Worm (Caenorhabditis elegans) whole organism, L2 larva: ENCODE measurements around the gene srpa-72.

Experiments used
- C34F6.9 ChIP-seq: fragments of 150-350 bp; optimal IDR thresholded peaks from 2 replicates; lab custom pipeline; 2014; ENCODE audit warnings: missing biosample characterization, missing genetic modification characterization
- F13H6.1 ChIP-seq: sonication (generic microtip); optimal IDR thresholded peaks from 2 replicates; lab custom pipeline; 2016; ENCODE audit warnings: missing genetic modification characterization, missing compliant biosample characterization
- R02D3.7 ChIP-seq: fragments of 150-350 bp; optimal IDR thresholded peaks from 2 replicates; lab custom pipeline; 2014; ENCODE audit warnings: missing biosample characterization, missing genetic modification characterization
- Y55F3AM.14 ChIP-seq: fragments of 200-800 bp; sonication (Bioruptor generic); optimal IDR thresholded peaks from 2 replicates; lab custom pipeline; 2018; ENCODE audit warnings: mild to moderate bottlenecking, missing genetic modification characterization, missing compliant biosample characterization
- ZK546.5 ChIP-seq: sonication (generic microtip); optimal IDR thresholded peaks from 2 replicates; lab custom pipeline; 2017; ENCODE audit warnings: missing biosample characterization, missing genetic modification characterization
- aly-2 ChIP-seq: fragments of 150-350 bp; optimal IDR thresholded peaks from 2 replicates; lab custom pipeline; 2014; ENCODE audit warnings: missing biosample characterization, missing genetic modification characterization
- ama-1 ChIP-seq: fragments of 150-350 bp; optimal IDR thresholded peaks from 2 replicates; lab custom pipeline; 2018; ENCODE audit warnings: inconsistent platforms
- blmp-1 ChIP-seq: sonication (generic microtip); optimal IDR thresholded peaks from 2 replicates; lab custom pipeline; 2017; ENCODE audit warnings: missing genetic modification characterization, mild to moderate bottlenecking, missing compliant biosample characterization, antibody characterized with exemption, moderate library complexity; ENCODE audit not compliant: insufficient read depth
- ceh-16 ChIP-seq: fragments of 150-350 bp; optimal IDR thresholded peaks from 2 replicates; lab custom pipeline; 2014; ENCODE audit warnings: missing biosample characterization, missing genetic modification characterization
- ceh-82 ChIP-seq: fragments of 150-350 bp; optimal IDR thresholded peaks from 2 replicates; lab custom pipeline; 2014; ENCODE audit warnings: missing biosample characterization, missing genetic modification characterization
- crh-2 ChIP-seq: sonication (generic microtip); optimal IDR thresholded peaks from 2 replicates; lab custom pipeline; 2017; ENCODE audit warnings: missing biosample characterization, missing genetic modification characterization
- dmd-4 ChIP-seq: sonication (generic microtip); optimal IDR thresholded peaks from 2 replicates; lab custom pipeline; 2017; ENCODE audit warnings: missing biosample characterization, missing genetic modification characterization
- egl-27 ChIP-seq: sonication (generic microtip); optimal IDR thresholded peaks from 3 replicates; lab custom pipeline; 2017; ENCODE audit warnings: missing biosample characterization, missing genetic modification reagents, missing genetic modification characterization
- elt-1 ChIP-seq: fragments of 150-350 bp; optimal IDR thresholded peaks from 2 replicates; lab custom pipeline; 2014; ENCODE audit warnings: missing biosample characterization, missing genetic modification characterization
- elt-3 ChIP-seq: sonication (generic microtip); optimal IDR thresholded peaks from 2 replicates; lab custom pipeline; 2017; ENCODE audit warnings: missing biosample characterization, missing genetic modification characterization
- fos-1 ChIP-seq: fragments of 150-350 bp; optimal IDR thresholded peaks from 2 replicates; lab custom pipeline; 2014; ENCODE audit warnings: missing biosample characterization, missing genetic modification characterization
- gmeb-1 ChIP-seq: fragments of 150-350 bp; optimal IDR thresholded peaks from 2 replicates; lab custom pipeline; 2014; ENCODE audit warnings: missing biosample characterization, missing genetic modification characterization
- lin-11 ChIP-seq: fragments of 150-350 bp; sonication (generic microtip); optimal IDR thresholded peaks from 2 replicates; lab custom pipeline; 2014; ENCODE audit warnings: missing biosample characterization, missing genetic modification characterization, inconsistent platforms, mixed read lengths
- lin-13 ChIP-seq: fragments of 150-350 bp; optimal IDR thresholded peaks from 2 replicates; lab custom pipeline; 2014; ENCODE audit warnings: missing biosample characterization, missing genetic modification reagents, missing genetic modification characterization
- lin-39 ChIP-seq: fragments of 150-350 bp; optimal IDR thresholded peaks from 2 replicates; lab custom pipeline; 2014; ENCODE audit warnings: missing biosample characterization, missing genetic modification reagents, missing genetic modification characterization
- lsy-2 ChIP-seq, 2 experiments: fragments of 150-350 bp in 1 of 2; sonication (generic microtip) in 1 of 2; optimal IDR thresholded peaks; 2 replicates each; lab custom pipeline; 2014 to 2017; ENCODE audit warnings: missing biosample characterization in 2 of 2, missing genetic modification characterization in 2 of 2
- mab-5 ChIP-seq: fragments of 150-350 bp; optimal IDR thresholded peaks from 2 replicates; lab custom pipeline; 2014; ENCODE audit warnings: missing biosample characterization, missing genetic modification characterization
- mbf-1 ChIP-seq: sonication (generic microtip); optimal IDR thresholded peaks from 2 replicates; lab custom pipeline; 2017; ENCODE audit warnings: missing biosample characterization, missing genetic modification characterization
- mdl-1 ChIP-seq, 2 experiments: fragments of 150-350 bp in 1 of 2; sonication (generic microtip) in 1 of 2; optimal IDR thresholded peaks; 2 replicates each; lab custom pipeline; 2017; ENCODE audit warnings: missing biosample characterization in 2 of 2, missing genetic modification characterization in 2 of 2
- nhr-11 ChIP-seq: fragments of 150-350 bp; optimal IDR thresholded peaks from 2 replicates; lab custom pipeline; 2014; ENCODE audit warnings: missing biosample characterization, missing genetic modification characterization
- nhr-129 ChIP-seq: fragments of 150-350 bp; optimal IDR thresholded peaks from 2 replicates; lab custom pipeline; 2014; ENCODE audit warnings: missing biosample characterization, missing genetic modification characterization
- nhr-21 ChIP-seq: fragments of 150-350 bp; optimal IDR thresholded peaks from 2 replicates; lab custom pipeline; 2014; ENCODE audit warnings: missing biosample characterization, missing genetic modification characterization
- nhr-237 ChIP-seq: fragments of 150-350 bp; optimal IDR thresholded peaks from 2 replicates; lab custom pipeline; 2014; ENCODE audit warnings: missing biosample characterization, missing genetic modification characterization
- nhr-25 ChIP-seq: fragments of 150-350 bp; sonication (generic microtip); optimal IDR thresholded peaks from 3 replicates; lab custom pipeline; 2014; ENCODE audit warnings: missing biosample characterization, missing genetic modification characterization
- nhr-6 ChIP-seq: fragments of 150-350 bp; optimal IDR thresholded peaks from 2 replicates; lab custom pipeline; 2014; ENCODE audit warnings: missing biosample characterization, missing genetic modification characterization
- nhr-77 ChIP-seq: fragments of 150-350 bp; optimal IDR thresholded peaks from 2 replicates; lab custom pipeline; 2014; ENCODE audit warnings: missing biosample characterization, missing genetic modification characterization
- peb-1 ChIP-seq: fragments of 150-350 bp; optimal IDR thresholded peaks from 2 replicates; lab custom pipeline; 2014; ENCODE audit warnings: missing biosample characterization, missing genetic modification characterization
- sem-4 ChIP-seq: fragments of 150-350 bp; optimal IDR thresholded peaks from 2 replicates; lab custom pipeline; 2014; ENCODE audit warnings: missing biosample characterization, missing genetic modification reagents, missing genetic modification characterization
- skn-1 ChIP-seq: sonication (generic microtip); optimal IDR thresholded peaks from 2 replicates; lab custom pipeline; 2017; ENCODE audit warnings: missing biosample characterization, missing genetic modification characterization
- sma-3 ChIP-seq: sonication (generic microtip); optimal IDR thresholded peaks from 2 replicates; lab custom pipeline; 2016; ENCODE audit warnings: missing genetic modification reagents, missing genetic modification characterization, missing compliant biosample characterization
- sma-9 ChIP-seq, 2 experiments: fragments of 150-350 bp in 1 of 2; sonication (generic microtip) in 1 of 2; optimal IDR thresholded peaks; 2 replicates each; lab custom pipeline; 2014 to 2016; ENCODE audit warnings: missing genetic modification characterization in 2 of 2, mild to moderate bottlenecking in 1 of 2, missing biosample characterization in 1 of 2, missing compliant biosample characterization in 1 of 2, missing genetic modification reagents in 1 of 2, moderate library complexity in 1 of 2
- snpc-4 ChIP-seq: fragments of 150-350 bp; optimal IDR thresholded peaks from 2 replicates; lab custom pipeline; 2014; ENCODE audit warnings: missing biosample characterization, missing genetic modification characterization
- unc-39 ChIP-seq: fragments of 150-350 bp; optimal IDR thresholded peaks from 2 replicates; lab custom pipeline; 2014; ENCODE audit warnings: missing biosample characterization, missing genetic modification characterization
- unc-55 ChIP-seq: fragments of 150-350 bp; sonication (generic microtip); optimal IDR thresholded peaks from 3 replicates; lab custom pipeline; 2014; ENCODE audit warnings: missing biosample characterization, missing genetic modification reagents, missing genetic modification characterization
- unc-62 ChIP-seq: fragments of 150-350 bp; optimal IDR thresholded peaks from 2 replicates; lab custom pipeline; 2014; ENCODE audit warnings: missing biosample characterization, missing genetic modification reagents, missing genetic modification characterization
- zag-1 ChIP-seq: fragments of 150-350 bp; optimal IDR thresholded peaks from 2 replicates; lab custom pipeline; 2014; ENCODE audit warnings: missing biosample characterization, missing genetic modification characterization
- ztf-4 ChIP-seq: fragments of 150-350 bp; optimal IDR thresholded peaks from 2 replicates; lab custom pipeline; 2014; ENCODE audit warnings: missing biosample characterization, missing genetic modification characterization

The srpa-72 gene

DNA sequence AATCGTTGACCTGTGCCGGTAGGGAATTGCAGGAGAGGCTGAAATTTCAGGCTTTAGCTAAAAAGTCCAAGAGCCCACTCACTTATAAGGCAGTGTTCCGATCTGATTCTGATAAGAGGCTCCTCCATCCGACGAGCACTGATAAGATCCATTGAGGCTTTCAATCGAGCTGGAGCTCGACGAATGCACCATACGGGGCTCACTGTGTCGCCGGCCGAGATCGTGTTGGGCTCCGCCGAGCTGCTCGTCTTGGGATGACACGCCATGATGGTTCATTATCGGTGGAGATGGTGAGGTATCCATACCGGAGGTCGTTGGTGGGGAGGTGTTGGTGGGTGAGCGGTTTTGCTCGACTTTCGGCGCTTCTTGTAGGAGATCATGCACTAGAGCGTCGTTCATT, 9.2 kb downstream of the srpa-72 start:
- no peak for TF ChIP-seq sma-9 (GFP tag; optimal IDR thresholded peaks at IDR 0.05; lab: Kevin White, UChicago)
- no peak for TF ChIP-seq sma-9 (tag; optimal IDR thresholded peaks at IDR 0.05; lab: Kevin White, UChicago)
- TF ChIP-seq nhr-77 (tag; lab: Kevin White, UChicago): no peak
- no peak for TF ChIP-seq egl-27
- no peak for TF ChIP-seq ceh-16 (tag; lab: Kevin White, UChicago)
- no peak for TF ChIP-seq unc-55
- no peak for TF ChIP-seq mdl-1 (tag; optimal IDR thresholded peaks at IDR 0.05; lab: Kevin White, UChicago)
- TF ChIP-seq sem-4 (tag; lab: Kevin White, UChicago): no peak
- TF ChIP-seq skn-1 (tag; lab: Kevin White, UChicago): no peak
- TF ChIP-seq F13H6.1: no peak
- no peak for TF ChIP-seq ama-1 (lab: Kevin White, UChicago)
- no peak for TF ChIP-seq gmeb-1 (tag; lab: Kevin White, UChicago)
- TF ChIP-seq lin-11 (tag; lab: Kevin White, UChicago): no peak
- no peak for TF ChIP-seq nhr-129
- no peak for TF ChIP-seq ceh-82
- TF ChIP-seq R02D3.7 (tag; lab: Kevin White, UChicago): no peak
- TF ChIP-seq lin-13: no peak
- no peak for TF ChIP-seq blmp-1 (tag; lab: Kevin White, UChicago)

DNA sequence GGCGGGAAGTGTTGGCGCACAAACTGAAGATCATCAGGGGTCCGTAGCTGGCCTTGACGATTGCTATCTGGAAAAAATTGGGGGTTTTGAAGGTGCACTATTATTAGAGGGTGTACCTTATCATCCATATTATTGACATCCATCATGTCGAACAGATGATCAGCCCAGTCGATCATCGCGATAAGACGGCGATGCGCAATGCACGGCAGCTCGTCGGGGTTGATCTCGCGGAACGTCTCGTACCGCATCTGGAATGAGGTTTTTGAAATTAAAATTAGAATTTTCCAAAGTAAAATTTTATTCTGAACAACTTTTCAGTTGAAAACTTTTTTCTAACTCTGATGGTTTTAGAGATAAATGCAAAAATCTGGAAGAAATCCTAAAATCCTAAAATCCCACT, 10.7 kb downstream of the srpa-72 start:
- TF ChIP-seq unc-39 (tag; lab: Kevin White, UChicago) (no peak), sma-9 (GFP tag; optimal IDR thresholded peaks at IDR 0.05; lab: Kevin White, UChicago) (no peak), sma-9 (tag; optimal IDR thresholded peaks at IDR 0.05; lab: Kevin White, UChicago) (no peak), nhr-77 (tag; lab: Kevin White, UChicago) (no peak), Y55F3AM.14 (no peak), gmeb-1 (tag; lab: Kevin White, UChicago) (no peak), sma-3 (GFP tag; lab: Kevin White, UChicago) (no peak), R02D3.7 (tag; lab: Kevin White, UChicago) (no peak), peb-1 (tag; lab: Kevin White, UChicago) (no peak), mbf-1 (no peak), unc-55 (no peak), lin-13 (no peak), elt-1 (tag; lab: Kevin White, UChicago) (no peak), nhr-11 (tag; lab: Kevin White, UChicago) (no peak), egl-27 (no peak), crh-2 (tag; lab: Kevin White, UChicago) (no peak), nhr-237 (tag; lab: Kevin White, UChicago) (no peak), fos-1 (no peak), lin-39 (tag; lab: Kevin White, UChicago) (no peak), ama-1 (lab: Kevin White, UChicago) (no peak), aly-2 (tag; lab: Kevin White, UChicago) (no peak)

DNA sequence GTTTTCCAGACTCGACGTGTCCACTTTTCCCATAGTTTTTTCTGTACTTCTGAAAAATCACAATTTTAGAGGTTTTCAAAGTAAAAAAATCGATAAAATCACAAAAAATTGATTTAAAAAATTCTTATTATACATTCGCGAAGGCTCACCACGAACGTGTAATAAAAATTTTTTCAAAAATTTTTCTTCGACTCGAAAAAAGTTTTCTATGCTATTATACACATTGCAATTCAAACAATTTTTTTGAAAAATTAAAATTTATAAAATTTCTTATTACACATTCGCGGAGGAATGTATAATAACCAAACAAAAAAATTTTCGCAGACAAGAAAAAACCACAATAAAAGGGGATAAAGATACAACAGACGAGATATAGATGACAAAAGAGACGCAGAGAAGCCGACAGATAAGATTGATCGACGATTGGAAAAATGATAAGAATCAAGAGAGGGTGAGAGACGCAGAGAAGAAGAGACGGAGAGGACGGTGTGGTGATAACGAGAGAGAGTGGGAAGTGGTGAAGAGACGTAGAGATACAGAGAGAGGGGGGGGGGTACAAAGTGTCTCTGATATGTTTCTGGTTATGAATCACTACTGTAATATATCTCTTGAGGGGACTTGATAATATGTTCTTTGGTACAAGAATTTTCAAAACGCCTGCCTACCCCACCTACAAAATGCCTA, 13.4 kb downstream of the srpa-72 start, which contains the start of gene nhr-119:
Gene nhr-119 (minus strand): TSS at position 51 of the 684 bp plus-strand sequence.
- TF ChIP-seq nhr-25 (tag; lab: Kevin White, UChicago) (peak; percentile 86), lin-13 (peak; percentile 79), F13H6.1 (peak; percentile 85), ceh-16 (tag; lab: Kevin White, UChicago) (no peak), skn-1 (tag; lab: Kevin White, UChicago) (peak; percentile 46), nhr-129 (peak; percentile 30), snpc-4 (tag; lab: Kevin White, UChicago) (no peak), nhr-21 (tag; lab: Kevin White, UChicago) (peak; percentile 90), sma-9 (GFP tag; optimal IDR thresholded peaks at IDR 0.05; lab: Kevin White, UChicago) (peak; percentile 93), sma-9 (tag; optimal IDR thresholded peaks at IDR 0.05; lab: Kevin White, UChicago) (no peak), nhr-77 (tag; lab: Kevin White, UChicago) (peak; percentile 40), fos-1 (peak; percentile 94), crh-2 (tag; lab: Kevin White, UChicago) (peak; percentile 66), C34F6.9 (tag; lab: Kevin White, UChicago) (peak; percentile 38), sem-4 (tag; lab: Kevin White, UChicago) (peak; percentile 27), nhr-237 (tag; lab: Kevin White, UChicago) (no peak), elt-3 (tag; lab: Kevin White, UChicago) (no peak), elt-1 (tag; lab: Kevin White, UChicago) (peak; percentile 63), nhr-6 (tag; lab: Kevin White, UChicago) (peak; percentile 44), mab-5 (peak; percentile 15), ztf-4 (tag; lab: Kevin White, UChicago) (peak; percentile 52), lin-39 (tag; lab: Kevin White, UChicago) (no peak), egl-27 (peak; percentile 77), blmp-1 (tag; lab: Kevin White, UChicago) (peak; percentile 79), zag-1 (no peak), dmd-4 (tag; lab: Kevin White, UChicago) (no peak), aly-2 (tag; lab: Kevin White, UChicago) (no peak), gmeb-1 (tag; lab: Kevin White, UChicago) (peak; percentile 75), mdl-1 (tag; optimal IDR thresholded peaks at IDR 0.05; lab: Kevin White, UChicago) (peak; percentile 53 to 65), unc-62 (GFP tag; lab: Kevin White, UChicago) (peak; percentile 47), ZK546.5 (tag; lab: Kevin White, UChicago) (no peak), lsy-2 (tag; optimal IDR thresholded peaks at IDR 0.05; lab: Kevin White, UChicago) (peak in 1 of 2 experiments; percentile 73), sma-3 (GFP tag; lab: Kevin White, UChicago) (peak; percentile 96)
